Worm (Caenorhabditis elegans) whole organism, L2 larva: ENCODE results near the gene rab-7.

Experiments used
- C34F6.9 ChIP-seq: fragments of 150-350 bp; optimal IDR thresholded peaks from 2 replicates; lab custom pipeline; 2014; ENCODE audit warnings: missing biosample characterization, missing genetic modification characterization
- F13H6.1 ChIP-seq: sonication (generic microtip); optimal IDR thresholded peaks from 2 replicates; lab custom pipeline; 2016; ENCODE audit warnings: missing genetic modification characterization, missing compliant biosample characterization
- R02D3.7 ChIP-seq: fragments of 150-350 bp; optimal IDR thresholded peaks from 2 replicates; lab custom pipeline; 2014; ENCODE audit warnings: missing biosample characterization, missing genetic modification characterization
- Y55F3AM.14 ChIP-seq: fragments of 200-800 bp; sonication (Bioruptor generic); optimal IDR thresholded peaks from 2 replicates; lab custom pipeline; 2018; ENCODE audit warnings: mild to moderate bottlenecking, missing genetic modification characterization, missing compliant biosample characterization
- ZK546.5 ChIP-seq: sonication (generic microtip); optimal IDR thresholded peaks from 2 replicates; lab custom pipeline; 2017; ENCODE audit warnings: missing biosample characterization, missing genetic modification characterization
- alr-1 ChIP-seq: fragments of 150-350 bp; optimal IDR thresholded peaks from 2 replicates; lab custom pipeline; 2014; ENCODE audit warnings: missing biosample characterization, missing genetic modification characterization
- aly-2 ChIP-seq: fragments of 150-350 bp; optimal IDR thresholded peaks from 2 replicates; lab custom pipeline; 2014; ENCODE audit warnings: missing biosample characterization, missing genetic modification characterization
- ama-1 ChIP-seq: fragments of 150-350 bp; optimal IDR thresholded peaks from 2 replicates; lab custom pipeline; 2018; ENCODE audit warnings: inconsistent platforms
- blmp-1 ChIP-seq: sonication (generic microtip); optimal IDR thresholded peaks from 2 replicates; lab custom pipeline; 2017; ENCODE audit warnings: missing genetic modification characterization, mild to moderate bottlenecking, missing compliant biosample characterization, antibody characterized with exemption, moderate library complexity; ENCODE audit not compliant: insufficient read depth
- ceh-16 ChIP-seq: fragments of 150-350 bp; optimal IDR thresholded peaks from 2 replicates; lab custom pipeline; 2014; ENCODE audit warnings: missing biosample characterization, missing genetic modification characterization
- crh-2 ChIP-seq: sonication (generic microtip); optimal IDR thresholded peaks from 2 replicates; lab custom pipeline; 2017; ENCODE audit warnings: missing biosample characterization, missing genetic modification characterization
- dmd-4 ChIP-seq: sonication (generic microtip); optimal IDR thresholded peaks from 2 replicates; lab custom pipeline; 2017; ENCODE audit warnings: missing biosample characterization, missing genetic modification characterization
- egl-27 ChIP-seq: sonication (generic microtip); optimal IDR thresholded peaks from 3 replicates; lab custom pipeline; 2017; ENCODE audit warnings: missing biosample characterization, missing genetic modification reagents, missing genetic modification characterization
- elt-3 ChIP-seq: sonication (generic microtip); optimal IDR thresholded peaks from 2 replicates; lab custom pipeline; 2017; ENCODE audit warnings: missing biosample characterization, missing genetic modification characterization
- fos-1 ChIP-seq: fragments of 150-350 bp; optimal IDR thresholded peaks from 2 replicates; lab custom pipeline; 2014; ENCODE audit warnings: missing biosample characterization, missing genetic modification characterization
- gmeb-1 ChIP-seq: fragments of 150-350 bp; optimal IDR thresholded peaks from 2 replicates; lab custom pipeline; 2014; ENCODE audit warnings: missing biosample characterization, missing genetic modification characterization
- lin-11 ChIP-seq: fragments of 150-350 bp; sonication (generic microtip); optimal IDR thresholded peaks from 2 replicates; lab custom pipeline; 2014; ENCODE audit warnings: missing biosample characterization, missing genetic modification characterization, inconsistent platforms, mixed read lengths
- lin-13 ChIP-seq: fragments of 150-350 bp; optimal IDR thresholded peaks from 2 replicates; lab custom pipeline; 2014; ENCODE audit warnings: missing biosample characterization, missing genetic modification reagents, missing genetic modification characterization
- lin-39 ChIP-seq: fragments of 150-350 bp; optimal IDR thresholded peaks from 2 replicates; lab custom pipeline; 2014; ENCODE audit warnings: missing biosample characterization, missing genetic modification reagents, missing genetic modification characterization
- lsy-2 ChIP-seq, 2 experiments: fragments of 150-350 bp in 1 of 2; sonication (generic microtip) in 1 of 2; optimal IDR thresholded peaks; 2 replicates each; lab custom pipeline; 2014 to 2017; ENCODE audit warnings: missing biosample characterization in 2 of 2, missing genetic modification characterization in 2 of 2
- mab-5 ChIP-seq: fragments of 150-350 bp; optimal IDR thresholded peaks from 2 replicates; lab custom pipeline; 2014; ENCODE audit warnings: missing biosample characterization, missing genetic modification characterization
- mbf-1 ChIP-seq: sonication (generic microtip); optimal IDR thresholded peaks from 2 replicates; lab custom pipeline; 2017; ENCODE audit warnings: missing biosample characterization, missing genetic modification characterization
- mdl-1 ChIP-seq, 2 experiments: fragments of 150-350 bp in 1 of 2; sonication (generic microtip) in 1 of 2; optimal IDR thresholded peaks; 2 replicates each; lab custom pipeline; 2017; ENCODE audit warnings: missing biosample characterization in 2 of 2, missing genetic modification characterization in 2 of 2
- nhr-10 ChIP-seq: sonication (generic microtip); optimal IDR thresholded peaks from 2 replicates; lab custom pipeline; 2017; ENCODE audit warnings: missing biosample characterization, missing genetic modification characterization
- nhr-12 ChIP-seq: fragments of 150-350 bp; optimal IDR thresholded peaks from 2 replicates; lab custom pipeline; 2014; ENCODE audit warnings: missing biosample characterization, missing genetic modification characterization
- nhr-129 ChIP-seq: fragments of 150-350 bp; optimal IDR thresholded peaks from 2 replicates; lab custom pipeline; 2014; ENCODE audit warnings: missing biosample characterization, missing genetic modification characterization
- nhr-21 ChIP-seq: fragments of 150-350 bp; optimal IDR thresholded peaks from 2 replicates; lab custom pipeline; 2014; ENCODE audit warnings: missing biosample characterization, missing genetic modification characterization
- nhr-23 ChIP-seq: fragments of 150-350 bp; optimal IDR thresholded peaks from 2 replicates; lab custom pipeline; 2014; ENCODE audit warnings: missing biosample characterization, missing genetic modification reagents, missing genetic modification characterization
- nhr-237 ChIP-seq: fragments of 150-350 bp; optimal IDR thresholded peaks from 2 replicates; lab custom pipeline; 2014; ENCODE audit warnings: missing biosample characterization, missing genetic modification characterization
- nhr-25 ChIP-seq: fragments of 150-350 bp; sonication (generic microtip); optimal IDR thresholded peaks from 3 replicates; lab custom pipeline; 2014; ENCODE audit warnings: missing biosample characterization, missing genetic modification characterization
- nhr-6 ChIP-seq: fragments of 150-350 bp; optimal IDR thresholded peaks from 2 replicates; lab custom pipeline; 2014; ENCODE audit warnings: missing biosample characterization, missing genetic modification characterization
- nhr-77 ChIP-seq: fragments of 150-350 bp; optimal IDR thresholded peaks from 2 replicates; lab custom pipeline; 2014; ENCODE audit warnings: missing biosample characterization, missing genetic modification characterization
- peb-1 ChIP-seq: fragments of 150-350 bp; optimal IDR thresholded peaks from 2 replicates; lab custom pipeline; 2014; ENCODE audit warnings: missing biosample characterization, missing genetic modification characterization
- sem-4 ChIP-seq: fragments of 150-350 bp; optimal IDR thresholded peaks from 2 replicates; lab custom pipeline; 2014; ENCODE audit warnings: missing biosample characterization, missing genetic modification reagents, missing genetic modification characterization
- skn-1 ChIP-seq: sonication (generic microtip); optimal IDR thresholded peaks from 2 replicates; lab custom pipeline; 2017; ENCODE audit warnings: missing biosample characterization, missing genetic modification characterization
- sma-3 ChIP-seq: sonication (generic microtip); optimal IDR thresholded peaks from 2 replicates; lab custom pipeline; 2016; ENCODE audit warnings: missing genetic modification reagents, missing genetic modification characterization, missing compliant biosample characterization
- sma-9 ChIP-seq, 2 experiments: fragments of 150-350 bp in 1 of 2; sonication (generic microtip) in 1 of 2; optimal IDR thresholded peaks; 2 replicates each; lab custom pipeline; 2014 to 2016; ENCODE audit warnings: missing genetic modification characterization in 2 of 2, mild to moderate bottlenecking in 1 of 2, missing biosample characterization in 1 of 2, missing compliant biosample characterization in 1 of 2, missing genetic modification reagents in 1 of 2, moderate library complexity in 1 of 2
- unc-39 ChIP-seq: fragments of 150-350 bp; optimal IDR thresholded peaks from 2 replicates; lab custom pipeline; 2014; ENCODE audit warnings: missing biosample characterization, missing genetic modification characterization
- unc-55 ChIP-seq: fragments of 150-350 bp; sonication (generic microtip); optimal IDR thresholded peaks from 3 replicates; lab custom pipeline; 2014; ENCODE audit warnings: missing biosample characterization, missing genetic modification reagents, missing genetic modification characterization
- zag-1 ChIP-seq: fragments of 150-350 bp; optimal IDR thresholded peaks from 2 replicates; lab custom pipeline; 2014; ENCODE audit warnings: missing biosample characterization, missing genetic modification characterization
- ztf-1 ChIP-seq: fragments of 200-800 bp; sonication (Bioruptor generic); conservative IDR thresholded peaks from 2 replicates; pipeline ENCODE4 v1.3.6; 2022; ENCODE audit warnings: missing genetic modification characterization, missing compliant biosample characterization
- ztf-4 ChIP-seq: fragments of 150-350 bp; optimal IDR thresholded peaks from 2 replicates; lab custom pipeline; 2014; ENCODE audit warnings: missing biosample characterization, missing genetic modification characterization

rab-7 gene

DNA sequence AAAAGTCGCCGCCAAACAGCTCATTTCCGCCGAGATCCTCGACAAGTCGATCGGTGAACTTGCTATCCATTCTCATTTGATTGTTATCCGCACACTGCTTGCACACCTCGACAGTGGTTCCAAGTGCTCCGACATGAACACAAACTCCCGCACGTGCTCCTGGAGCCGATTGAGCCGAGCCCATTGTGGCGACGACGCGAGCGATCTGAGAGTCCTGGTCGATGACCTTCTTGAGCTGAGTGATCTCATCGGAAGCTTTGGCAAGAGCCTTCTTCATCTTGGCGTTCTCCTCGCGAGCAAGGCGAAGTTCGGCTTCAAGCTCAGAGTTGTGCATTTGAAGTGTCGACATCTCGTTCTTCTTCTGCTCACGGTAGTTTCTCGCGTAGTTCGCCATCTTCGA is 11.7 kb upstream of the rab-7 start:
- TF ChIP-seq mab-5 (tag; lab: Kevin White, UChicago) (no peak), nhr-23 (tag; lab: Kevin White, UChicago) (no peak), lin-11 (no peak), ceh-16 (no peak), peb-1 (tag; lab: Kevin White, UChicago) (no peak), aly-2 (tag; lab: Kevin White, UChicago) (no peak), C34F6.9 (tag; lab: Kevin White, UChicago) (no peak), zag-1 (no peak), elt-3 (tag; lab: Kevin White, UChicago) (no peak), mbf-1 (tag; lab: Kevin White, UChicago) (no peak)

DNA sequence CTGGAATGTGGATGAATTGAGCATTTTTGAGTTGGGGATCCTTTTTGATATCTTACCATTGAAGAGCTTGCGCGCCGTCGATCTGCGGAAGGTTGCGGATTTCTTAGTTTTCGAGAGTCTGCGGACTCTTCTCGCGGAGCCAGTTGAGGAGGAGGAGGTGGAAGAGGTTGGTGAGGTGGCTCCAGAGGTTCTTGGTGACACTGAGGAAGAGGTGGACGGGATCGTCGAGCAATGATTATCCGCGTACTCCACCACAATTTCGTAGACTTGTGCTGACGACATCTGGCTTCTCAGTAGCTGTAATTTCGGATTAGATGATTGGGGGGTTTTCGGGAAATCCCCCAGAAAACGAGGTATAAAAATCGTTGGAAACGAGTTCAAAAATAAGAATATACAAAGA is 10.6 kb upstream of the rab-7 start, which contains the start of gene Y17G7B.21:
Gene Y17G7B.21 (minus strand): TSS at position 299 of the 400 bp plus-strand sequence.
- TF ChIP-seq skn-1 = no peak
- TF ChIP-seq ama-1 = peak; percentile 70
- TF ChIP-seq nhr-23 (tag; lab: Kevin White, UChicago) = no peak
- no peak for TF ChIP-seq lsy-2 (tag; optimal IDR thresholded peaks at IDR 0.05; lab: Kevin White, UChicago)

DNA sequence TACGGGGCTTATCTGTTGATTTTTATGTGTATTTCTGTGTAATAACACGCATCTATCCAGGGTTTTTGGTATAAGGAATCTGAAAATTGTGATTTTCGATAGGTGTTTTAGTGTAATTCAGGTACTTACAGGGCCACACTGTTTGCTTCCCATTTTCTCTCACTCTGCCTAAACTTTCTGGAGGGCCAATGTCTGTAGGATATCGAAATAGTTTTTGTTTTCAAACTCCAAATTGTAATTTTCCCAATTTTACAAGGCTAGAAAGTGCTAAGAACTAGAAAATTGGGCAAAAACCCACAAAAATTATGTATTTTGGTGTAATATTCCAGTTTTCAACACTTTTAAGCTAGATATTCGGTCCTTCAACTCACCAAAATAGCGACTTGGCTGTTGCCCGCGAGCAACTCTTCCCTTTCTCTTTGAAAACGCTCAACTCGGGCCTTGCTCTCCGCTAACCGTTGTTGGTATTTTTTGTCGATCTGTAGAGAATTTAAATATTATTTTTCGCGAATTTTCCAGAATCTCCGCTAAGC is 10.1 kb upstream of the rab-7 start:
- TF ChIP-seq nhr-6 (tag; lab: Kevin White, UChicago) (no peak), lin-39 (no peak), lsy-2 (tag; optimal IDR thresholded peaks at IDR 0.05; lab: Kevin White, UChicago) (peak in 1 of 2 experiments; percentile 10), nhr-77 (tag; lab: Kevin White, UChicago) (no peak), nhr-23 (tag; lab: Kevin White, UChicago) (no peak), zag-1 (no peak)

DNA sequence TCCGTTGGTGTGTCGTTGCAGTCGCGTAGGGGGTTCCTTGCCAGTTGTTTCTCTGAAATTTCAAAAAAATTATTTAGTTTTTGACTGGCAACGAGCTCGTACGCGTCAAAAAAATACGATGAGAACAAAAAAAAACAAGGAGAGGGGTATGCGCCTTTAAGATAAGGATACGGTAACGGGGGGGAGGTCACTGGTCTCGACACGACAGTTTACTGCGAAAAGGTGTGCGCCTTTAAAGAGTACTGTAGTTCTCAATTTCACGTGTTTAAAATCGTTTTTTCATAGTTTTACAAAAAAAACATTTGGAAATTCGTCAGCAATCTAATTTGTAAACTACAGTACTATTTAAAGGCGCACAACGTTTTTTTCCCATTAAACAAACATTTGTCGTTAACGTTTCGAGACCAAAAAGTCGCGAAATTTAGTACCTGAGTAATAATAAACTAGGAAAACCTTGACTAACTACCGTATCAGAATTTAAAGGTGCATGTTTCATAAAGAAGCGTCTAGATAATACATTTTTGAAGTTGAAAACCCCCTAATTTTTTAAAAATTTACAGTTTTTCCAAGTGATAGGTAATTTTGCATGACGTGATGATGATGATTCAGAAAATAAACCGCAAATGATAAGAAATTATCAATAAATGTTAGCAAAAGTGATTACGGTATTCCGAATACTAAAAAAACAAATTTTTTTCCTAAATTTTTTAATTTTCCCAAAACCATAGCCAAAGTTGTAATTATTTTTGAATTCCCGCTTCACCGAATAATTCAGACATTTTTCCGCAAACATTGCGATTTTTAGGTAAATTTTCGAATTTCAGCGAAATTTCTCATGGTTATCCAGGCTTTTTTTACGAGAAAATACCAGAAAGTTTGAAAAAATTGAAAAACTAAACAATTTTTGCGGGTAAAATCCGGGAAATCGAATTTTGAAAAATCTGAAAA is 7.6 kb upstream of the rab-7 start:
- TF ChIP-seq nhr-10 (tag; lab: Kevin White, UChicago) = no peak
- no peak for TF ChIP-seq egl-27 (tag; lab: Kevin White, UChicago)
- TF ChIP-seq mab-5 (tag; lab: Kevin White, UChicago) = no peak
- no peak for TF ChIP-seq mbf-1 (tag; lab: Kevin White, UChicago)
- TF ChIP-seq ztf-4 (tag; lab: Kevin White, UChicago) = peak; percentile 58
- TF ChIP-seq unc-55 (GFP tag; lab: Kevin White, UChicago) = peak; percentile 45
- no peak for TF ChIP-seq nhr-6 (tag; lab: Kevin White, UChicago)
- TF ChIP-seq ZK546.5 = no peak
- peak; percentile 8 for TF ChIP-seq F13H6.1 (tag; lab: Kevin White, UChicago)
- TF ChIP-seq nhr-237 (tag; lab: Kevin White, UChicago) = no peak
- TF ChIP-seq nhr-23 (tag; lab: Kevin White, UChicago) = no peak
- TF ChIP-seq unc-39 (tag; lab: Kevin White, UChicago) = no peak
- no peak for TF ChIP-seq lin-39
- no peak for TF ChIP-seq nhr-21
- TF ChIP-seq alr-1 (tag; lab: Kevin White, UChicago) = no peak
- TF ChIP-seq crh-2 = peak; percentile 28
- TF ChIP-seq Y55F3AM.14 (GFP tag; lab: Kevin White, UChicago) = peak; percentile 39
- TF ChIP-seq blmp-1 (tag; lab: Kevin White, UChicago) = no peak
- peak; percentile 33 for TF ChIP-seq sma-3
- no peak for TF ChIP-seq sem-4 (tag; lab: Kevin White, UChicago)
- TF ChIP-seq nhr-77 (tag; lab: Kevin White, UChicago) = no peak
- TF ChIP-seq nhr-12 (tag; lab: Kevin White, UChicago) = no peak
- no peak for TF ChIP-seq aly-2 (tag; lab: Kevin White, UChicago)
- TF ChIP-seq ztf-1 = 0 out of 2 replicates have a peak, but pooled peaks have one; percentile 82
- no peak for TF ChIP-seq elt-3 (tag; lab: Kevin White, UChicago)
- no peak for TF ChIP-seq ceh-16
- no peak for TF ChIP-seq skn-1
- TF ChIP-seq R02D3.7 (tag; lab: Kevin White, UChicago) = no peak
- peak; percentile 58 for TF ChIP-seq gmeb-1 (tag; lab: Kevin White, UChicago)
- no peak for TF ChIP-seq nhr-129 (tag; lab: Kevin White, UChicago)
- TF ChIP-seq dmd-4 (tag; lab: Kevin White, UChicago) = no peak
- peak; percentile 86 for TF ChIP-seq ama-1
- peak; percentile 17 to 57 for TF ChIP-seq lsy-2 (tag; optimal IDR thresholded peaks at IDR 0.05; lab: Kevin White, UChicago)
- no peak for TF ChIP-seq sma-9 (GFP tag; optimal IDR thresholded peaks at IDR 0.05; lab: Kevin White, UChicago)
- TF ChIP-seq sma-9 (tag; optimal IDR thresholded peaks at IDR 0.05; lab: Kevin White, UChicago) = no peak
- no peak for TF ChIP-seq zag-1
- TF ChIP-seq lin-13 = peak; percentile 46
- no peak for TF ChIP-seq nhr-25 (tag; lab: Kevin White, UChicago)
- TF ChIP-seq peb-1 (tag; lab: Kevin White, UChicago) = no peak
- TF ChIP-seq fos-1 (tag; lab: Kevin White, UChicago) = peak; percentile 80
- TF ChIP-seq mdl-1 (tag; optimal IDR thresholded peaks at IDR 0.05; lab: Kevin White, UChicago) = no peak
- TF ChIP-seq C34F6.9 (tag; lab: Kevin White, UChicago) = peak; percentile 34
